Worm (Caenorhabditis elegans): ENCODE data around the gene H04M03.12.

The H04M03.12 gene

DNA sequence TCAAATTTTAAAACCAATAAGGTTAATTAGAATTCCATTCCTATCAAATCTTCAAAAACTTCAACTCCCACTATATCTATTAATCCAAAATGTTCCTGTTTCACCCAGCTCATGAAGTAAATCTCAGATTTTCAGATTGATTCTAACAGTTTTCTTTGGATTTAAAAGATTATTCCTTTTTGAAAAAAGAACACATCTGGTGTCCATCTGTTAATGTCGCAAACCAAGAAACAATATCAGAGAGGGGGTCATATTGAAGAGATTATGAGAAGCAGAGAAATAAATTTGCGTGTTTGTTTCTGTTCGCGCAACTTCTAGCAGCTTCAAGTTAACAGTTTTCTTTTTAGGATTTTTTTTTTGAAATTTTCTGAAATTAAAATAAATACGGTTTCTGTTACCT lies 25.8 kb upstream of the H04M03.12 start:
- TF ChIP-seq snpc-4 (tag; optimal IDR thresholded peaks at IDR 0.05): no peak
- TF ChIP-seq nhr-6 (tag; optimal IDR thresholded peaks at IDR 0.05): no peak
- TF ChIP-seq mab-5 (tag; optimal IDR thresholded peaks at IDR 0.05): no peak
- no peak for TF ChIP-seq fos-1 (tag; optimal IDR thresholded peaks at IDR 0.05)
- TF ChIP-seq R02D3.7 (tag; optimal IDR thresholded peaks at IDR 0.05): no peak
- TF ChIP-seq unc-39 (tag; optimal IDR thresholded peaks at IDR 0.05): no peak
- TF ChIP-seq nhr-23 (tag; optimal IDR thresholded peaks at IDR 0.05): no peak
- no peak for TF ChIP-seq lin-11 (tag; optimal IDR thresholded peaks at IDR 0.05)

DNA sequence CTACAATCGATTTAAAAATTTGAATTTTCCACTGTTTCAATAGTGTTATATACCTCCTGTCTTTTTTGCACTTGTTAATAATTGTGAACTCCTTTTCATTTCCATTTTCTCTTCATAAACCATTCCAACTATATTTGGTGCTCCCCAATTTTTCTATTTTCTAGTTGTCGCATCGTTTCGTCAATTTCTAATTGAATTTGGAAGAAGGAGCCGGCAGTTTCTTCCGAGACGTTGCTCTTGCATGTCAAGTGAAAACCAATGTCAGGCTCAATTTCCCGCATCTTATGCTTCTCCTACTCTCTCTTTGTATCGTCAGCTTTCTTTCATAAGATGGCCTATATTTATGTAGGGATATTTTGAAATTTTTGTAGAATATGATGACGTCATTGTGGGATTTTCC lies 24.6 kb upstream of the H04M03.12 start:
- TF ChIP-seq ama-1 (optimal IDR thresholded peaks at IDR 0.05) (no peak), sem-4 (tag; optimal IDR thresholded peaks at IDR 0.05) (peak; percentile 12)

DNA sequence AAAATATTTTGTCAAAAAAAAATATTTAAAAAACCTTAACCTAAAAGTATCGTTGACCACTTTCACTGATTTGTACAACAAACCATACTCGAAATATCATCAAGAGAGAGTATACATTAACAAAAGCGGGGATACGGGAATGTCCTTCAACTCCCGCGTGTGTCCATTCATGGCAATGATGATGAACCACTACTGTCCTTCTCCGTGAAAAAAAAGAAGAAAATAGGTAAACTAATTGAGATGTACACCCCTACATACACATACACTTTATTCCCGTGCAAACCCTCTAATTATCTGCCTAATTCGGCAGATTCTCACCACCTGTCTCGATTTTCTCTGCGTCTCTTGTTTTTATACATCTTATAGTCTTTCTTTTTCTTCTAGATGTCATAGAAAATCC lies 23.5 kb upstream of the H04M03.12 start:
- TF ChIP-seq peb-1 (tag; optimal IDR thresholded peaks at IDR 0.05) (no peak), elt-1 (tag; optimal IDR thresholded peaks at IDR 0.05) (no peak), nhr-237 (tag; optimal IDR thresholded peaks at IDR 0.05) (no peak), skn-1 (tag; optimal IDR thresholded peaks at IDR 0.05) (no peak), C34F6.9 (tag; optimal IDR thresholded peaks at IDR 0.05) (peak; percentile 38), nhr-129 (tag; optimal IDR thresholded peaks at IDR 0.05) (peak; percentile 19), egl-27 (tag; optimal IDR thresholded peaks at IDR 0.05) (no peak), sma-3 (GFP tag; optimal IDR thresholded peaks at IDR 0.05) (peak; percentile 47), ztf-1 (GFP tag; conservative IDR thresholded peaks at IDR 0.05) (no peak), blmp-1 (tag; optimal IDR thresholded peaks at IDR 0.05; ENCODE audit: insufficient read depth) (peak; percentile 77), crh-2 (tag; optimal IDR thresholded peaks at IDR 0.05) (peak; percentile 14), lin-11 (tag; optimal IDR thresholded peaks at IDR 0.05) (no peak), gmeb-1 (tag; optimal IDR thresholded peaks at IDR 0.05) (peak; percentile 2), mbf-1 (tag; optimal IDR thresholded peaks at IDR 0.05) (no peak), F13H6.1 (tag; optimal IDR thresholded peaks at IDR 0.05) (no peak), dmd-4 (tag; optimal IDR thresholded peaks at IDR 0.05) (no peak), lsy-2 (tag; optimal IDR thresholded peaks at IDR 0.05) (no peak), ama-1 (optimal IDR thresholded peaks at IDR 0.05) (no peak), unc-55 (GFP tag; optimal IDR thresholded peaks at IDR 0.05) (no peak), nhr-25 (tag; optimal IDR thresholded peaks at IDR 0.05) (peak; percentile 80), Y55F3AM.14 (GFP tag; optimal IDR thresholded peaks at IDR 0.05) (no peak), R02D3.7 (tag; optimal IDR thresholded peaks at IDR 0.05) (no peak), nhr-11 (tag; optimal IDR thresholded peaks at IDR 0.05) (no peak), sma-9 (GFP tag; optimal IDR thresholded peaks at IDR 0.05) (peak; percentile 45), sma-9 (tag; optimal IDR thresholded peaks at IDR 0.05) (no peak), fos-1 (tag; optimal IDR thresholded peaks at IDR 0.05) (no peak), ztf-11 (tag; optimal IDR thresholded peaks at IDR 0.05) (no peak), ceh-16 (tag; optimal IDR thresholded peaks at IDR 0.05) (peak; percentile 45), lin-13 (GFP tag; optimal IDR thresholded peaks at IDR 0.05) (no peak)

DNA sequence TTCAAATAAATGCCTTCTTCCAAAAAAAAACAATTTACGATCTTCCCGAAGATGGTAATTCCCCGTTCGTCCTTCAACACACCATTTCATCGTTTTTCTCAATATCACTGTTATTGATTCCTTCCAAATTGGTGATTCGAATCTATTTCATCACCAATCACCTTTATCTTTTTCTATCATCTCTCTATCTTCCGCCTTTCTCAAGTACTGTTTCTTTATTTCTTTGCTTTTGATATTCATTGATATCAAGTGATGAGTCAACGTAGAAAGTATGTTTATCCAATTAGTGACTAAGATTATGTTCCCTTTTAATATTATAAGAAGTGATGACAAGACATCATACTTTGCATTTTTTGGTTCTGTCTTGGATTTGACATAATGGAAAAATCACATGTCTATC lies 21.1 kb upstream of the H04M03.12 start:
- TF ChIP-seq lsy-2 (tag; optimal IDR thresholded peaks at IDR 0.05) (no peak), fos-1 (tag; optimal IDR thresholded peaks at IDR 0.05) (peak; percentile 59), snpc-4 (tag; optimal IDR thresholded peaks at IDR 0.05) (no peak), sma-3 (GFP tag; optimal IDR thresholded peaks at IDR 0.05) (peak; percentile 36), blmp-1 (tag; optimal IDR thresholded peaks at IDR 0.05; ENCODE audit: insufficient read depth) (peak; percentile 10)

DNA sequence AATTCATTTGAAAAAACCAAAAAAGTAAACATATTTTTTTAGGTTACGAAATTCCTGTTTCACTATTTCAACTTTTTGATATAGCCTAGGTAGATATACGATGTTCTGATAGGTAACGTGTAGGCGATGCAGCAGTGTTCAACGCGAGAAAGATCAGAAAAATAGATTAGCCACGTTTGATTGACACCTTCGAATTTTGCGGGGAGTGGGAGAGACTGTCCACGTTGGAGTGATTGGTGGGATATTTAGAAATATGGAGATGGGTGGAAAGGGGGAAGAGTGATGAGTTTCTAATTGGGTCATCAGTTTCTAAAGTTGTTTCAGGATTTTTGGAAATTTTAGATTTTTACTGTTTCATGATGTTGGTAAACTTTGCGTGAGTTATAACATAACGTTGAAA lies 20.0 kb upstream of the H04M03.12 start:
- TF ChIP-seq ama-1 (optimal IDR thresholded peaks at IDR 0.05): no peak
- TF ChIP-seq elt-1 (tag; optimal IDR thresholded peaks at IDR 0.05): no peak
- peak; percentile 62 for TF ChIP-seq ceh-16 (tag; optimal IDR thresholded peaks at IDR 0.05)

DNA sequence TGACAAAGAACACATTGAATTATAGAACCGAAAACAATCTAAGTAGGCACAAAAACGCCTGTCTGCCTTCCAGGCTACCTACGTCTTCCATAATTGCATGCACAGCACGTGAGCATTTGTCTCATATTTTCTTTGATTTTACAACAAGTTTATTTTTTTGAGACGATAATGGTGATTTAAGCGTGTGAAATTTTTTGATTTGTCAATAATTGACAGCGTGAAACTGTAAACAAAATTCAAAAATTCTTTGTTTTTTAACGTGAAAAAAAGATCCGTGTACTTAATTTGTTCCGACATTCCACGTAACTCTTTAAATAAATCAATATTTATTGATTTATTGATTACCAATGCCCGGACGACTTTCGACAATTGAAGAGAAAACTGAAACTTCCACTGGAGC lies 13.9 kb upstream of the H04M03.12 start, which contains the start of gene dhhc-13:
Gene dhhc-13 (plus strand): TSS at position 301 of the 400 bp plus-strand sequence.
- TF ChIP-seq nhr-10 (tag; optimal IDR thresholded peaks at IDR 0.05) (no peak), lin-39 (tag; optimal IDR thresholded peaks at IDR 0.05) (no peak), ztf-1 (GFP tag; conservative IDR thresholded peaks at IDR 0.05) (no peak), elt-3 (tag; optimal IDR thresholded peaks at IDR 0.05) (no peak), C34F6.9 (tag; optimal IDR thresholded peaks at IDR 0.05) (no peak), mdl-1 (tag; optimal IDR thresholded peaks at IDR 0.05) (no peak), elt-1 (tag; optimal IDR thresholded peaks at IDR 0.05) (no peak), nhr-237 (tag; optimal IDR thresholded peaks at IDR 0.05) (no peak), sma-3 (GFP tag; optimal IDR thresholded peaks at IDR 0.05) (no peak), lsy-2 (tag; optimal IDR thresholded peaks at IDR 0.05) (no peak), lin-13 (GFP tag; optimal IDR thresholded peaks at IDR 0.05) (no peak), ama-1 (optimal IDR thresholded peaks at IDR 0.05) (no peak), gmeb-1 (tag; optimal IDR thresholded peaks at IDR 0.05) (no peak), lin-11 (tag; optimal IDR thresholded peaks at IDR 0.05) (no peak), ZK546.5 (tag; optimal IDR thresholded peaks at IDR 0.05) (no peak), nhr-25 (tag; optimal IDR thresholded peaks at IDR 0.05) (no peak), nhr-23 (tag; optimal IDR thresholded peaks at IDR 0.05) (no peak), mbf-1 (tag; optimal IDR thresholded peaks at IDR 0.05) (no peak), nhr-11 (tag; optimal IDR thresholded peaks at IDR 0.05) (no peak)

All from whole organism, L2 larva.